Worm (Caenorhabditis elegans) whole organism, early embryonic: ENCODE measurements around the gene mec-14.

Experiments used
- B0310.2 ChIP-seq: sonication (generic microtip); optimal IDR thresholded peaks from 2 replicates; lab custom pipeline; 2016; ENCODE audit warnings: mild to moderate bottlenecking, missing genetic modification characterization, missing compliant biosample characterization
- F13C5.2 ChIP-seq: sonication (generic microtip); optimal IDR thresholded peaks from 2 replicates; lab custom pipeline; 2017; ENCODE audit warnings: mild to moderate bottlenecking, missing genetic modification characterization, inconsistent platforms, missing compliant biosample characterization
- aly-1 ChIP-seq: sonication (generic microtip); optimal IDR thresholded peaks from 2 replicates; lab custom pipeline; 2016; ENCODE audit warnings: missing genetic modification characterization, missing compliant biosample characterization
- ama-1 ChIP-seq: fragments of 150-350 bp; optimal IDR thresholded peaks from 2 replicates; lab custom pipeline; 2014
- ceh-13 ChIP-seq: fragments of 200-800 bp; sonication (Bioruptor generic); optimal IDR thresholded peaks from 2 replicates; lab custom pipeline; 2018; ENCODE audit warnings: mild to moderate bottlenecking, missing genetic modification characterization, missing compliant biosample characterization
- flt-1 ChIP-seq: fragments of 200-800 bp; sonication (Bioruptor generic); IDR thresholded peaks from 2 replicates; pipeline ENCODE4 v1.3.6; 2022; ENCODE audit warnings: missing genetic modification characterization, missing compliant biosample characterization
- hmbx-1 ChIP-seq: sonication (generic microtip); optimal IDR thresholded peaks from 2 replicates; lab custom pipeline; 2016; ENCODE audit warnings: mild to moderate bottlenecking, missing genetic modification characterization, missing compliant biosample characterization
- hmg-4 ChIP-seq: fragments of 200-800 bp; sonication (Bioruptor generic); optimal IDR thresholded peaks from 2 replicates; lab custom pipeline; 2018; ENCODE audit warnings: mild to moderate bottlenecking, missing genetic modification characterization, missing compliant biosample characterization
- pes-1 ChIP-seq: fragments of 200-800 bp; sonication (Bioruptor generic); IDR thresholded peaks from 2 replicates; pipeline ENCODE4 v1.3.6; 2022; ENCODE audit warnings: missing genetic modification reagents, missing genetic modification characterization, missing compliant biosample characterization
- scrt-1 ChIP-seq: fragments of 200-800 bp; sonication (Bioruptor generic); IDR thresholded peaks from 2 replicates; pipeline ENCODE4 v1.3.6; 2022; ENCODE audit warnings: missing genetic modification characterization, missing compliant biosample characterization
- sea-1 ChIP-seq: fragments of 200-800 bp; sonication (Bioruptor generic); conservative IDR thresholded peaks from 2 replicates; pipeline ENCODE4 v1.3.6; 2022; ENCODE audit warnings: missing genetic modification characterization, missing compliant biosample characterization
- tbx-11 ChIP-seq: fragments of 200-800 bp; sonication (Bioruptor generic); IDR thresholded peaks from 2 replicates; pipeline ENCODE4 v1.3.6; 2022; ENCODE audit warnings: missing genetic modification characterization, missing compliant biosample characterization
- tbx-37 ChIP-seq: fragments of 200-800 bp; sonication (Bioruptor generic); conservative IDR thresholded peaks from 2 replicates; pipeline ENCODE4 v1.3.6; 2022; ENCODE audit warnings: missing genetic modification reagents, missing genetic modification characterization, missing compliant biosample characterization
- tra-4 ChIP-seq: sonication (generic microtip); optimal IDR thresholded peaks from 2 replicates; lab custom pipeline; 2017; ENCODE audit warnings: missing genetic modification characterization, missing compliant biosample characterization

ce11 chrIII:7146341-7146740 is 46.5 kb downstream of the mec-14 start:
- TF ChIP-seq tbx-11 (GFP tag; lab: Robert Waterston, UW) (no peak), ama-1 (lab: Kevin White, UChicago) (no peak), pes-1 (GFP tag; lab: Robert Waterston, UW) (no peak), B0310.2 (tag; lab: Kevin White, UChicago) (no peak), flt-1 (GFP tag; lab: Robert Waterston, UW) (no peak), scrt-1 (GFP tag; lab: Robert Waterston, UW) (no peak), F13C5.2 (tag; lab: Kevin White, UChicago) (no peak), aly-1 (no peak), tra-4 (no peak), hmbx-1 (no peak), ceh-13 (GFP tag; lab: Kevin White, UChicago) (no peak), tbx-37 (GFP tag; lab: Robert Waterston, UW) (no peak), sea-1 (no peak), hmg-4 (GFP tag; lab: Kevin White, UChicago) (no peak)
